Worm (Caenorhabditis elegans): Measurements from ENCODE around the gene srsx-38.
"Not testable (repeated sequence)": the region's sequence is repeated elsewhere in the genome, so short reads cannot be mapped to it uniquely, and the experiment has no call there.

The srsx-38 gene

ce11 chrV:15803079-15803478 lies 4.2 kb downstream of the srsx-38 start, which contains the start of gene srd-27:
Gene srd-27, plus strand, starts transcription at chrV:15803379.
- not testable (repeated sequence) for TF ChIP-seq unc-62 (GFP tag; optimal IDR thresholded peaks at IDR 0.05)

- TF ChIP-seq unc-62 (GFP tag; optimal IDR thresholded peaks at IDR 0.05), result not testable (repeated sequence)
These were observed 4.7 kb downstream of the srsx-38 start, which contains the start of gene T26E4.9 for ce11 chrV:15802623-15803022. Gene T26E4.9, minus strand, starts transcription at chrV:15802723.

ce11 chrV:15798108-15798507 lies 9.2 kb downstream of the srsx-38 start, which contains the start of gene T26E4.10:
Gene T26E4.10, minus strand, starts transcription at chrV:15798208.
- no peak for TF ChIP-seq unc-62 (GFP tag; optimal IDR thresholded peaks at IDR 0.05)

ce11 chrV:15796087-15796486 lies 11.2 kb downstream of the srsx-38 start, which contains the start of gene nhr-223:
Gene nhr-223, plus strand, starts transcription at chrV:15796387.
- no peak for TF ChIP-seq unc-62 (GFP tag; optimal IDR thresholded peaks at IDR 0.05)

- TF ChIP-seq unc-62 (GFP tag; optimal IDR thresholded peaks at IDR 0.05), result no peak
These were observed 14.1 kb downstream of the srsx-38 start, which contains the start of gene T26E4.7 for ce11 chrV:15793270-15793669. Gene T26E4.7, plus strand, starts transcription at chrV:15793570.

ce11 chrV:15792409-15792808 lies 14.9 kb downstream of the srsx-38 start, which contains the start of gene T26E4.4:
Gene T26E4.4, minus strand, starts transcription at chrV:15792509.
- TF ChIP-seq unc-62 (GFP tag; optimal IDR thresholded peaks at IDR 0.05), result no peak

ce11 chrV:15782494-15782893 lies 24.8 kb downstream of the srsx-38 start, which contains the start of gene T26E4.3:
Gene T26E4.3, plus strand, starts transcription at chrV:15782794.
- no peak for TF ChIP-seq unc-62 (GFP tag; optimal IDR thresholded peaks at IDR 0.05)

ce11 chrV:15781086-15781485 lies 26.2 kb downstream of the srsx-38 start, which contains the start of gene T26E4.2:
Gene T26E4.2, plus strand, starts transcription at chrV:15781386.
- no peak for TF ChIP-seq unc-62 (GFP tag; optimal IDR thresholded peaks at IDR 0.05)

- no peak for TF ChIP-seq unc-62 (GFP tag; optimal IDR thresholded peaks at IDR 0.05)
These were observed 28.1 kb downstream of the srsx-38 start, which contains the start of the genes nhr-285 and irld-52 for ce11 chrV:15779128-15779729. Gene nhr-285, minus strand, starts transcription at chrV:15779228. Gene irld-52, plus strand, starts transcription at chrV:15779679.

- TF ChIP-seq unc-62 (GFP tag; optimal IDR thresholded peaks at IDR 0.05), result no peak
These were observed 30.7 kb downstream of the srsx-38 start, which contains the start of gene nhr-283 for ce11 chrV:15776651-15777050. Gene nhr-283, minus strand, starts transcription at chrV:15776751.

ce11 chrV:15773941-15774340 lies 33.4 kb downstream of the srsx-38 start:
- no peak for TF ChIP-seq unc-62 (GFP tag; optimal IDR thresholded peaks at IDR 0.05)

ce11 chrV:15773141-15773540 lies 34.2 kb downstream of the srsx-38 start, which contains the start of gene nhr-60:
Gene nhr-60, minus strand, starts transcription at chrV:15773241.
- no peak for TF ChIP-seq unc-62 (GFP tag; optimal IDR thresholded peaks at IDR 0.05)

ce11 chrV:15769072-15769471 lies 38.2 kb downstream of the srsx-38 start, which contains the start of gene F57A10.4:
Gene F57A10.4, plus strand, starts transcription at chrV:15769438.
- no peak for TF ChIP-seq unc-62 (GFP tag; optimal IDR thresholded peaks at IDR 0.05)

ce11 chrV:15766122-15766594 lies 41.2 kb downstream of the srsx-38 start, which contains the start of the genes haf-3 and F57A10.2:
Gene haf-3, minus strand, starts transcription at chrV:15766172.
Gene F57A10.2, plus strand, starts transcription at chrV:15766575.
- TF ChIP-seq unc-62 (GFP tag; optimal IDR thresholded peaks at IDR 0.05), result no peak

ce11 chrV:15758449-15758848 lies 48.9 kb downstream of the srsx-38 start, which contains the start of gene str-9:
Gene str-9, plus strand, starts transcription at chrV:15758749.
- no peak for TF ChIP-seq unc-62 (GFP tag; optimal IDR thresholded peaks at IDR 0.05)

ce11 chrV:15757645-15758044 lies 49.7 kb downstream of the srsx-38 start:
- no peak for TF ChIP-seq unc-62 (GFP tag; optimal IDR thresholded peaks at IDR 0.05)
